Fruit fly (Drosophila melanogaster): ENCODE results near the gene TfIIB.

Gene TfIIB

dm6 chr2L:10381890-10382450, 49.2 kb upstream of the TfIIB start, which contains the start of gene CG5096 (continued):
- TF ChIP-seq tup (GFP tag; optimal IDR thresholded peaks at IDR 0.05) (peak; percentile 59), CG17612 (GFP tag; IDR thresholded peaks at IDR 0.05) (peak; percentile 74), CG6683 (GFP tag; optimal IDR thresholded peaks at IDR 0.05) (peak; percentile 82), sc (optimal IDR thresholded peaks at IDR 0.05) (no peak), sc (GFP tag; optimal IDR thresholded peaks at IDR 0.05) (peak; percentile 51), Deaf1 (tag; optimal IDR thresholded peaks at IDR 0.05) (peak; percentile 75), Med (GFP tag) (peak; percentile 97), CG17802 (tag; optimal IDR thresholded peaks at IDR 0.05) (peak; percentile 45), Jarid2 (GFP tag; optimal IDR thresholded peaks at IDR 0.05) (no peak), stc (GFP tag; IDR thresholded peaks at IDR 0.05) (peak; percentile 86), bcd (GFP tag; optimal IDR thresholded peaks at IDR 0.05) (peak; percentile 79), CG14050 (GFP tag; IDR thresholded peaks at IDR 0.05) (peak; percentile 87), Dref (GFP tag; IDR thresholded peaks at IDR 0.05) (no peak), Usf (GFP tag; optimal IDR thresholded peaks at IDR 0.05) (peak; percentile 49), CG11504 (tag; optimal IDR thresholded peaks at IDR 0.05) (peak; percentile 92), Hey (tag; optimal IDR thresholded peaks at IDR 0.05) (no peak), vvl (GFP tag; IDR thresholded peaks at IDR 0.05) (peak; percentile 94), Doc3 (GFP tag; IDR thresholded peaks at IDR 0.05; ENCODE audit: partially characterized antibody) (no peak), Ets97D (GFP tag; optimal IDR thresholded peaks at IDR 0.05) (peak; percentile 50), lov (optimal IDR thresholded peaks at IDR 0.05) (no peak), lov (GFP tag; IDR thresholded peaks at IDR 0.05) (peak; percentile 67; the same call in 1 of the 3 replicates), CG9876 (GFP tag; optimal IDR thresholded peaks at IDR 0.05) (no peak), Mes4 (GFP tag; optimal IDR thresholded peaks at IDR 0.05) (peak; percentile 29), CG11456 (GFP tag; IDR thresholded peaks at IDR 0.05) (peak; percentile 87), CG14441 (GFP tag; IDR thresholded peaks at IDR 0.05) (peak; percentile 92), Nf-YA (GFP tag; IDR thresholded peaks at IDR 0.05) (peak; percentile 76), B-H1 (GFP tag; IDR thresholded peaks at IDR 0.05) (peak; percentile 85), pan (optimal IDR thresholded peaks at IDR 0.05) (no peak), pan (GFP tag; optimal IDR thresholded peaks at IDR 0.05 in 1 of 2, IDR thresholded peaks at IDR 0.05 in 1 of 2) (peak in 1 of 2 experiments; percentile 91), bigmax (GFP tag; optimal IDR thresholded peaks at IDR 0.05) (peak; percentile 40), Elba2 (GFP tag; optimal IDR thresholded peaks at IDR 0.05) (no peak), chn (GFP tag; optimal IDR thresholded peaks at IDR 0.05) (peak; percentile 55), otp (GFP tag; IDR thresholded peaks at IDR 0.05) (peak; percentile 87), crp (GFP tag; optimal IDR thresholded peaks at IDR 0.05) (peak in 1 of 2 experiments; percentile 37), her (GFP tag; optimal IDR thresholded peaks at IDR 0.05) (peak; percentile 82), sens-2 (GFP tag; IDR thresholded peaks at IDR 0.05) (no peak), CG7987 (GFP tag; optimal IDR thresholded peaks at IDR 0.05) (peak; percentile 80), NFAT (GFP tag; IDR thresholded peaks at IDR 0.05) (no peak; the same call in 1 of the 2 replicates), fu2 (GFP tag; optimal IDR thresholded peaks at IDR 0.05) (peak; percentile 68), Ada2b (GFP tag; IDR thresholded peaks at IDR 0.05) (peak; percentile 89), CG13296 (GFP tag; optimal IDR thresholded peaks at IDR 0.05) (peak; percentile 94), Hand (GFP tag; optimal IDR thresholded peaks at IDR 0.05) (peak; percentile 89), CG13624 (GFP tag; optimal IDR thresholded peaks at IDR 0.05) (peak; percentile 79), CG10431 (GFP tag; optimal IDR thresholded peaks at IDR 0.05) (no peak), hb (GFP tag; IDR thresholded peaks at IDR 0.05; ENCODE audit: partially characterized antibody) (no peak), CG3281 (GFP tag; optimal IDR thresholded peaks at IDR 0.05) (peak; percentile 92), CG2120 (GFP tag; optimal IDR thresholded peaks at IDR 0.05) (peak; percentile 96), CG6854 (GFP tag; optimal IDR thresholded peaks at IDR 0.05) (peak; percentile 89), CG4854 (GFP tag; optimal IDR thresholded peaks at IDR 0.05) (peak; percentile 79), pzg (GFP tag; optimal IDR thresholded peaks at IDR 0.05) (peak; percentile 10), GATAe (GFP tag; conservative IDR thresholded peaks at IDR 0.05) (peak; percentile 100)
